Worm (Caenorhabditis elegans) whole organism, young adult: ENCODE results near the gene ZK637.15.

ENCODE experiments used
- F10E7.11 ChIP-seq: sonication (generic microtip); optimal IDR thresholded peaks from 2 replicates; lab custom pipeline; 2017; ENCODE audit warnings: mild to moderate bottlenecking, missing genetic modification characterization, moderate library complexity, missing compliant biosample characterization
- F52B5.7 ChIP-seq: sonication (generic microtip); optimal IDR thresholded peaks from 2 replicates; lab custom pipeline; 2016; ENCODE audit warnings: mild to moderate bottlenecking, missing genetic modification characterization, missing compliant biosample characterization
- F55B11.4 ChIP-seq: sonication (generic microtip); optimal IDR thresholded peaks from 2 replicates; lab custom pipeline; 2016; ENCODE audit warnings: missing compliant biosample characterization, missing genetic modification characterization, borderline replicate concordance; ENCODE audit not compliant: insufficient read depth
- attf-5 ChIP-seq: fragments of 200-800 bp; sonication (Bioruptor generic); optimal IDR thresholded peaks from 2 replicates; lab custom pipeline; 2018; ENCODE audit warnings: mild to moderate bottlenecking, missing genetic modification characterization, missing compliant biosample characterization
- let-607 ChIP-seq, 2 experiments: fragments of 200-800 bp in 1 of 2; sonication (Bioruptor generic) in 1 of 2; sonication (generic microtip) in 1 of 2; optimal IDR thresholded peaks; 2 replicates each; lab custom pipeline; 2016 to 2018; ENCODE audit warnings: mild to moderate bottlenecking in 2 of 2, missing compliant biosample characterization in 2 of 2, missing genetic modification characterization in 2 of 2, moderate library complexity in 2 of 2, missing genotype in 1 of 2
- snpc-1.3 ChIP-seq: sonication (generic microtip); optimal IDR thresholded peaks from 2 replicates; lab custom pipeline; 2017; ENCODE audit warnings: missing genetic modification characterization, mild to moderate bottlenecking, missing compliant biosample characterization, antibody characterized with exemption, moderate library complexity, missing genotype, missing genetic modification reagents; ENCODE audit not compliant: insufficient read depth
- snpc-4 ChIP-seq, 5 experiments: fragments of 150-350 bp in 1 of 5; sonication (generic microtip) in 4 of 5; optimal IDR thresholded peaks; 2 replicates each; lab custom pipeline; 2014 to 2018; ENCODE audit warnings: missing genetic modification characterization in 5 of 5, missing biosample characterization in 3 of 5, antibody characterized with exemption in 2 of 5, mild to moderate bottlenecking in 2 of 5, missing compliant biosample characterization in 2 of 5, missing genotype in 2 of 5, moderate library complexity in 2 of 5, missing genetic modification reagents in 1 of 5
- somi-1 ChIP-seq: fragments of 200-800 bp; sonication (Bioruptor generic); optimal IDR thresholded peaks from 2 replicates; lab custom pipeline; 2018; ENCODE audit warnings: mild to moderate bottlenecking, missing genetic modification characterization, missing compliant biosample characterization
- unc-62 ChIP-seq: fragments of 150-350 bp; optimal IDR thresholded peaks from 2 replicates; lab custom pipeline; 2014; ENCODE audit warnings: missing biosample characterization, missing genetic modification reagents, missing genetic modification characterization

DNA sequence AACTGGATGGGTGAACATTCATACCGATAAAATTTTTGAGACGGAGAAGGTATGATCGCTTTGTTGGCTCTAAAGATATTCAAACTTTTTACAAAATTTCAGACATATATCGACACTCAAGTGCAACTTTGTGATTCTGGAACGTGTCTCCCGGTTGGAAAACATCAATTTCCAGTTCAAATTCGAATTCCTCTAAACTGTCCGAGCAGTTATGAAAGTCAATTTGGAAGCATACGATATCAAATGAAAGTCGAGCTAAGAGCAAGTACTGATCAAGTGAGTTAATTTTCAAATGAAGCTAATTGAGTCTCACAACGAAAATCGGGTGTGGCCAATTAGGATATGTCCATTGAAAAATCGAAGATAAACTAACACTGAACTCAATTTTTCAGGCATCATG lies 14.5 kb downstream of the ZK637.15 start:
- TF ChIP-seq snpc-1.3 (tag; lab: Kevin White, UChicago) (no peak), F52B5.7 (no peak), F55B11.4 (no peak), unc-62 (GFP tag; lab: Kevin White, UChicago) (no peak), attf-5 (GFP tag; lab: Kevin White, UChicago) (no peak), somi-1 (no peak), F10E7.11 (tag; lab: Kevin White, UChicago) (no peak), snpc-4 (GFP tag; optimal IDR thresholded peaks at IDR 0.05; lab: Kevin White, UChicago) (no peak), snpc-4 (tag; optimal IDR thresholded peaks at IDR 0.05; lab: Kevin White, UChicago) (no peak), let-607 (tag; optimal IDR thresholded peaks at IDR 0.05; lab: Kevin White, UChicago) (no peak)
